Fruit fly (Drosophila melanogaster) whole organism, embryonic: Measurements from ENCODE around the gene Lrrk.
A peak's percentile ranks its signal among the peaks of the same experiment; 100 is the strongest.

Experiments
- Antp ChIP-seq: fragments of 200-800 bp; sonication (Bioruptor generic); optimal IDR thresholded peaks from 3 replicates; lab custom pipeline; 2016; ENCODE audit warnings: missing biosample characterization, missing genetic modification characterization
- Bdp1 ChIP-seq: fragments of 200-800 bp; sonication (Bioruptor generic); optimal IDR thresholded peaks from 3 replicates; lab custom pipeline; 2016; ENCODE audit warnings: missing biosample characterization, missing genetic modification characterization
- CG1024 ChIP-seq: fragments of 200-800 bp; sonication (Bioruptor generic); IDR thresholded peaks from 2 replicates; pipeline ENCODE4 v1.3.6; 2022; ENCODE audit warnings: missing biosample characterization, missing genetic modification characterization
- CG11398 ChIP-seq: fragments of 200-800 bp; sonication (Bioruptor generic); optimal IDR thresholded peaks from 2 replicates; lab custom pipeline; 2016; ENCODE audit warnings: missing biosample characterization, missing genetic modification characterization
- CG11456 ChIP-seq: fragments of 200-800 bp; sonication (Bioruptor generic); IDR thresholded peaks from 3 replicates; pipeline ENCODE4 v1.3.6; 2022; ENCODE audit warnings: missing biosample characterization, missing genetic modification characterization
- CG12104 ChIP-seq: fragments of 200-800 bp; sonication (Bioruptor generic); optimal IDR thresholded peaks from 3 replicates; lab custom pipeline; 2016; ENCODE audit warnings: missing biosample characterization, missing genetic modification characterization
- CG12219 ChIP-seq: fragments of 200-800 bp; sonication (Bioruptor generic); optimal IDR thresholded peaks from 3 replicates; lab custom pipeline; 2018; ENCODE audit warnings: missing biosample characterization, mild to moderate bottlenecking, missing genetic modification characterization
- CG13624 ChIP-seq: fragments of 200-800 bp; sonication (Bioruptor generic); optimal IDR thresholded peaks from 2 replicates; lab custom pipeline; 2016; ENCODE audit warnings: missing biosample characterization, missing genetic modification characterization
- CG14860 ChIP-seq: fragments of 200-800 bp; sonication (Bioruptor generic); IDR thresholded peaks from 3 replicates; pipeline ENCODE4 v1.3.6; 2022; ENCODE audit warnings: missing biosample characterization, missing genetic modification characterization; ENCODE audit not compliant: partially characterized antibody
- CG1647 ChIP-seq: fragments of 200-800 bp; sonication (Bioruptor generic); optimal IDR thresholded peaks from 3 replicates; lab custom pipeline; 2016; ENCODE audit warnings: missing biosample characterization, missing genetic modification characterization
- CG17568 ChIP-seq: fragments of 200-800 bp; sonication (Bioruptor generic); optimal IDR thresholded peaks from 2 replicates; lab custom pipeline; 2018; ENCODE audit warnings: missing biosample characterization, mild to moderate bottlenecking, missing genetic modification characterization, moderate library complexity
- CG17912 ChIP-seq: fragments of 200-800 bp; sonication (Bioruptor generic); optimal IDR thresholded peaks from 2 replicates; lab custom pipeline; 2018; ENCODE audit warnings: missing biosample characterization, mild to moderate bottlenecking, missing genetic modification characterization
- CG1792 ChIP-seq: fragments of 200-800 bp; sonication (Bioruptor generic); optimal IDR thresholded peaks from 2 replicates; lab custom pipeline; 2016; ENCODE audit warnings: missing biosample characterization, missing genetic modification characterization
- CG2129 ChIP-seq: fragments of 200-800 bp; sonication (Bioruptor generic); IDR thresholded peaks from 2 replicates; pipeline ENCODE4 v1.3.6; 2022; ENCODE audit warnings: missing biosample characterization, missing genetic modification characterization; ENCODE audit not compliant: partially characterized antibody
- CG30020 ChIP-seq: fragments of 200-800 bp; optimal IDR thresholded peaks from 2 replicates; lab custom pipeline; 2019; ENCODE audit warnings: missing biosample characterization, mild to moderate bottlenecking, missing genetic modification characterization, moderate library complexity
- CG31224 ChIP-seq: fragments of 200-800 bp; sonication (Bioruptor generic); IDR thresholded peaks from 2 replicates; pipeline ENCODE4 v1.3.6; 2022; ENCODE audit warnings: missing biosample characterization, missing genetic modification characterization
- CG31365 ChIP-seq: fragments of 200-800 bp; sonication (Bioruptor generic); optimal IDR thresholded peaks from 2 replicates; lab custom pipeline; 2018; ENCODE audit warnings: missing biosample characterization, mild to moderate bottlenecking, missing genetic modification characterization
- CG34422 ChIP-seq: fragments of 200-800 bp; sonication (Bioruptor generic); IDR thresholded peaks from 3 replicates; pipeline ENCODE4 v1.3.6; 2022; ENCODE audit warnings: missing biosample characterization, missing genetic modification characterization
- CG8388 ChIP-seq: fragments of 200-800 bp; sonication (Bioruptor generic); optimal IDR thresholded peaks from 2 replicates; lab custom pipeline; 2019; ENCODE audit warnings: missing biosample characterization, mild to moderate bottlenecking, missing genetic modification characterization, moderate library complexity
- CG9437 ChIP-seq: fragments of 200-800 bp; sonication (Bioruptor generic); optimal IDR thresholded peaks from 2 replicates; lab custom pipeline; 2018; ENCODE audit warnings: missing biosample characterization, mild to moderate bottlenecking, missing genetic modification characterization
- CoRest ChIP-seq: fragments of 200-800 bp; sonication (Bioruptor generic); optimal IDR thresholded peaks from 3 replicates; lab custom pipeline; 2018; ENCODE audit warnings: missing biosample characterization, mild to moderate bottlenecking, missing genetic modification characterization, moderate library complexity
- Doc3 ChIP-seq: fragments of 200-800 bp; sonication (Bioruptor generic); IDR thresholded peaks from 3 replicates; pipeline ENCODE4 v1.3.6; 2022; ENCODE audit warnings: missing biosample characterization, missing genetic modification characterization; ENCODE audit not compliant: partially characterized antibody
- Elba2 ChIP-seq: fragments of 200-800 bp; sonication (Bioruptor generic); optimal IDR thresholded peaks from 3 replicates; lab custom pipeline; 2016; ENCODE audit warnings: missing biosample characterization, missing genetic modification characterization
- Ets65A ChIP-seq: fragments of 200-800 bp; sonication (Bioruptor generic); peaks from one replicate; lab custom pipeline; 2016; ENCODE audit warnings: missing biosample characterization, missing genetic modification characterization
- Fer1 ChIP-seq: fragments of 200-800 bp; sonication (Bioruptor generic); optimal IDR thresholded peaks from 2 replicates; lab custom pipeline; 2017; ENCODE audit warnings: missing biosample characterization, mild to moderate bottlenecking, missing genetic modification characterization
- Hey ChIP-seq: fragments of 200-800 bp; sonication (Bioruptor generic); optimal IDR thresholded peaks from 3 replicates; lab custom pipeline; 2018; ENCODE audit warnings: missing biosample characterization, mild to moderate bottlenecking, missing genetic modification characterization
- Hr39 ChIP-seq: fragments of >200 bp; optimal IDR thresholded peaks from 2 replicates; lab custom pipeline; 2017
- Jarid2 ChIP-seq: fragments of 200-800 bp; sonication (Bioruptor generic); optimal IDR thresholded peaks from 3 replicates; lab custom pipeline; 2017; ENCODE audit warnings: mild to moderate bottlenecking, missing biosample characterization, missing genetic modification reagents, missing genetic modification characterization
- Lpt ChIP-seq: fragments of >200 bp; optimal IDR thresholded peaks from 2 replicates; lab custom pipeline; 2018; ENCODE audit warnings: missing biosample characterization, missing genetic modification characterization
- Myb ChIP-seq: fragments of 200-800 bp; sonication (Bioruptor generic); optimal IDR thresholded peaks from 2 replicates; lab custom pipeline; 2016; ENCODE audit warnings: missing biosample characterization, missing genetic modification characterization
- NK7.1 ChIP-seq: fragments of 200-800 bp; sonication (Bioruptor generic); optimal IDR thresholded peaks from 3 replicates; lab custom pipeline; 2016; ENCODE audit warnings: missing biosample characterization, missing genetic modification characterization
- Sin3A ChIP-seq: fragments of >200 bp; optimal IDR thresholded peaks from 2 replicates; lab custom pipeline; 2018
- Sox102F ChIP-seq: fragments of 200-800 bp; sonication (Bioruptor generic); optimal IDR thresholded peaks from 2 replicates; lab custom pipeline; 2018; ENCODE audit warnings: missing biosample characterization, mild to moderate bottlenecking, missing genetic modification characterization, moderate library complexity
- ac ChIP-seq: fragments of 200-800 bp; sonication (Bioruptor generic); optimal IDR thresholded peaks from 3 replicates; lab custom pipeline; 2017; ENCODE audit warnings: missing biosample characterization, mild to moderate bottlenecking, missing genetic modification characterization
- az2 ChIP-seq: fragments of 200-800 bp; sonication (Bioruptor generic); optimal IDR thresholded peaks from 3 replicates; lab custom pipeline; 2016; ENCODE audit warnings: missing biosample characterization, missing genetic modification characterization
- chinmo ChIP-seq: fragments of 200-800 bp; sonication (Bioruptor generic); IDR thresholded peaks from 4 replicates; pipeline ENCODE4 v1.3.6; 2022; ENCODE audit warnings: missing biosample characterization, missing genetic modification characterization; ENCODE audit not compliant: partially characterized antibody
- chm ChIP-seq: fragments of 200-800 bp; sonication (Bioruptor generic); IDR thresholded peaks from 2 replicates; pipeline ENCODE4 v1.3.6; 2022; ENCODE audit warnings: missing biosample characterization, missing genetic modification characterization
- dmrt99B ChIP-seq: fragments of 200-800 bp; sonication (Bioruptor generic); optimal IDR thresholded peaks from 2 replicates; lab custom pipeline; 2018; ENCODE audit warnings: missing biosample characterization, mild to moderate bottlenecking, missing genetic modification characterization, moderate library complexity
- ftz-f1 ChIP-seq: fragments of 200-800 bp; sonication (Bioruptor generic); optimal IDR thresholded peaks from 2 replicates; lab custom pipeline; 2016; ENCODE audit warnings: missing biosample characterization, missing genetic modification characterization
- gcm ChIP-seq: fragments of 200-800 bp; sonication (Bioruptor generic); optimal IDR thresholded peaks from 2 replicates; lab custom pipeline; 2019; ENCODE audit warnings: missing biosample characterization, mild to moderate bottlenecking, missing genetic modification characterization, moderate library complexity
- her ChIP-seq: fragments of 200-800 bp; sonication (Bioruptor generic); optimal IDR thresholded peaks from 2 replicates; lab custom pipeline; 2016; ENCODE audit warnings: missing biosample characterization, missing genetic modification characterization
- insv ChIP-seq, 2 experiments: fragments of 200-800 bp; sonication (Bioruptor generic); optimal IDR thresholded peaks; 3 replicates each; lab custom pipeline; 2016 to 2018; ENCODE audit warnings: missing biosample characterization in 2 of 2, missing genetic modification characterization in 2 of 2
- jing ChIP-seq: fragments of 200-800 bp; sonication (Bioruptor generic); optimal IDR thresholded peaks from 2 replicates; lab custom pipeline; 2018; ENCODE audit warnings: missing biosample characterization, mild to moderate bottlenecking, missing genetic modification characterization
- lmd ChIP-seq: fragments of 200-800 bp; sonication (Bioruptor generic); IDR thresholded peaks from 2 replicates; pipeline ENCODE4 v1.3.6; 2022; ENCODE audit warnings: missing biosample characterization, missing genetic modification characterization
- prd ChIP-seq, 3 experiments: fragments of >200 bp in 2 of 3; fragments of 200-800 bp in 1 of 3; sonication (Bioruptor generic) in 1 of 3; optimal IDR thresholded peaks in 2 of 3; IDR thresholded peaks in 1 of 3; 2 replicates in 2 of 3; 3 replicates in 1 of 3; pipeline versions ENCODE4 v1.3.6 to Lab custom; 2017 to 2022; ENCODE audit warnings: missing biosample characterization in 1 of 3, missing genetic modification characterization in 1 of 3
- salm ChIP-seq: fragments of 200-800 bp; sonication (Bioruptor generic); optimal IDR thresholded peaks from 2 replicates; lab custom pipeline; 2018; ENCODE audit warnings: missing biosample characterization, mild to moderate bottlenecking, missing genetic modification characterization
- sqz ChIP-seq: fragments of 200-800 bp; sonication (Bioruptor generic); optimal IDR thresholded peaks from 3 replicates; lab custom pipeline; 2018; ENCODE audit warnings: missing biosample characterization, mild to moderate bottlenecking, missing genetic modification characterization
- ssp ChIP-seq: fragments of 200-800 bp; sonication (Bioruptor generic); IDR thresholded peaks from 2 replicates; pipeline ENCODE4 v1.3.6; 2022; ENCODE audit warnings: missing biosample characterization, missing genetic modification characterization
- stc ChIP-seq: fragments of 200-800 bp; sonication (Bioruptor generic); IDR thresholded peaks from 2 replicates; pipeline ENCODE4 v1.3.6; 2022; ENCODE audit warnings: missing biosample characterization, missing genetic modification characterization
- sug ChIP-seq: fragments of 200-800 bp; optimal IDR thresholded peaks from 2 replicates; lab custom pipeline; 2019; ENCODE audit warnings: missing biosample characterization, mild to moderate bottlenecking, missing genetic modification characterization, moderate library complexity
- tx ChIP-seq: fragments of 200-800 bp; sonication (Bioruptor generic); optimal IDR thresholded peaks from 2 replicates; lab custom pipeline; 2016; ENCODE audit warnings: missing biosample characterization, missing genetic modification characterization

The Lrrk gene

DNA sequence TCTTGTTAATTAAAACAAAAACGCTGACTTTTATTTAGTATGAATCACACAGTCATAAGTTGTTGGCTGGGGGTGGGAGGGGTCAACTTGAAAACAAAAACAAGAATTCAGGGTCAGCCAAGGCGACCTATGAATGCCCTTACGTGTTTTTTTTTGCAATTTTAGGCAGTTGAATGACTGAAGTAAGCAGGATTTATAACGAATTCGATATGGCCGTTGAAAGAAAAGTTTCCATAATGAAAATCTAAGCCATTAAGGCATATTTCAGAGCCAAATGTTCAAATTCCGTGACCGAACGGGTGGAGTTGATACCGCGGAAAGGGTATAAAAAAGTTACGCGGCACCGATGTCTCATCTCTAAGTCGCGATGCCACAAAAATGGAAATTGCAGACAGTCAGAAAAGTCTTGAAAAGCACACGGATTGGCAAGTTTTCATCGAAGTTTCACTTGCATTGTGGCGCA lies 1.3 kb upstream of the Lrrk start (continued):
- TF ChIP-seq gcm (no peak), CG31365 (tag; lab: Kevin White, UChicago) (no peak), CG1024 (0 out of 2 replicates have a peak, but pooled peaks have one; percentile 21), Ets65A (GFP tag; lab: Kevin White, UChicago) (peak; percentile 93), CG34422 (GFP tag; lab: Robert Waterston, UW) (peak; percentile 87), CoRest (tag; lab: Kevin White, UChicago) (no peak), Lpt (GFP tag; lab: Kevin White, UChicago) (no peak), salm (tag; lab: Kevin White, UChicago) (no peak), NK7.1 (GFP tag; lab: Kevin White, UChicago) (peak; percentile 39), Doc3 (no peak), jing (GFP tag; lab: Kevin White, UChicago) (peak; percentile 32), az2 (GFP tag; lab: Kevin White, UChicago) (peak; percentile 67), CG11456 (GFP tag; lab: Robert Waterston, UW) (peak; percentile 54; the same call in 1 of the 3 replicates), Sin3A (no peak), lmd (GFP tag; lab: Robert Waterston, UW) (peak; percentile 72), ac (GFP tag; lab: Kevin White, UChicago) (no peak), insv (GFP tag; optimal IDR thresholded peaks at IDR 0.05; lab: Kevin White, UChicago) (no peak), Hr39 (lab: Kevin White, UChicago) (no peak), Fer1 (GFP tag; lab: Kevin White, UChicago) (peak; percentile 78), Sox102F (GFP tag; lab: Kevin White, UChicago) (no peak), ssp (GFP tag; lab: Robert Waterston, UW) (0 out of 2 replicates have a peak, but pooled peaks have one; percentile 9), tx (GFP tag; lab: Kevin White, UChicago) (peak; percentile 71), dmrt99B (tag; lab: Kevin White, UChicago) (no peak), ftz-f1 (GFP tag; lab: Kevin White, UChicago) (peak; percentile 87), CG14860 (GFP tag; lab: Robert Waterston, UW) (no peak), chm (peak; percentile 46; the same call in 1 of the 2 replicates), Myb (no peak), Elba2 (no peak), sqz (GFP tag; lab: Kevin White, UChicago) (no peak), CG12104 (GFP tag; lab: Kevin White, UChicago) (peak; percentile 34), Bdp1 (GFP tag; lab: Kevin White, UChicago) (peak; percentile 11), CG12219 (GFP tag; lab: Kevin White, UChicago) (no peak), CG17568 (no peak), CG17912 (GFP tag; lab: Kevin White, UChicago) (no peak), CG13624 (GFP tag; lab: Kevin White, UChicago) (peak; percentile 77), CG2129 (GFP tag; lab: Robert Waterston, UW) (no peak), prd (optimal IDR thresholded peaks at IDR 0.05; lab: Kevin White, UChicago) (no peak), prd (GFP tag; IDR thresholded peaks at IDR 0.05; lab: Robert Waterston, UW) (peak; percentile 78), stc (GFP tag; lab: Robert Waterston, UW) (peak; percentile 54), Antp (GFP tag; lab: Kevin White, UChicago) (peak; percentile 84), CG9437 (no peak), CG30020 (no peak), CG1647 (GFP tag; lab: Kevin White, UChicago) (no peak), Jarid2 (GFP tag; lab: Kevin White, UChicago) (no peak), CG11398 (GFP tag; lab: Kevin White, UChicago) (peak; percentile 43), her (GFP tag; lab: Kevin White, UChicago) (peak; percentile 74), sug (tag; lab: Kevin White, UChicago) (peak; percentile 85), CG31224 (GFP tag; lab: Robert Waterston, UW) (peak; percentile 47; the same call in 1 of the 2 replicates), Hey (tag; lab: Kevin White, UChicago) (no peak), CG1792 (GFP tag; lab: Kevin White, UChicago) (peak; percentile 47), CG8388 (GFP tag; lab: Kevin White, UChicago) (no peak), chinmo (no peak)
